Worm (Caenorhabditis elegans) whole organism, L4 larva: ENCODE measurements around the gene timm-17B.2.
A peak's percentile ranks its signal among the peaks of the same experiment; 100 is the strongest.

Source experiments
- D1046.2 ChIP-seq: fragments of 200-800 bp; sonication (Bioruptor generic); IDR thresholded peaks from 2 replicates; pipeline ENCODE4 v1.3.6; 2022; ENCODE audit warnings: missing genetic modification characterization, missing compliant biosample characterization
- F37D6.2 ChIP-seq: sonication (generic microtip); optimal IDR thresholded peaks from 2 replicates; lab custom pipeline; 2016; ENCODE audit warnings: mild to moderate bottlenecking, missing genetic modification characterization, missing compliant biosample characterization
- F44E2.7 ChIP-seq: fragments of 200-800 bp; sonication (Bioruptor generic); IDR thresholded peaks from 2 replicates; pipeline ENCODE4 v2.1.2; 2022; ENCODE audit warnings: missing genetic modification characterization, missing compliant biosample characterization
- R02D3.7 ChIP-seq: fragments of 150-350 bp; sonication (generic microtip); optimal IDR thresholded peaks from 3 replicates; lab custom pipeline; 2014; ENCODE audit warnings: missing biosample characterization, missing genetic modification characterization
- T20F7.1 ChIP-seq: fragments of 200-800 bp; sonication (Bioruptor generic); optimal IDR thresholded peaks from 2 replicates; lab custom pipeline; 2018; ENCODE audit warnings: mild to moderate bottlenecking, missing genetic modification characterization, missing compliant biosample characterization
- T26A8.4 ChIP-seq: fragments of 200-800 bp; sonication (Bioruptor generic); IDR thresholded peaks from 2 replicates; pipeline ENCODE4 v1.3.6; 2022; ENCODE audit warnings: missing genetic modification characterization, missing compliant biosample characterization
- ZK337.2 ChIP-seq: fragments of 200-800 bp; sonication (Bioruptor generic); IDR thresholded peaks from 2 replicates; pipeline ENCODE4 v1.3.6; 2022; ENCODE audit warnings: missing genetic modification reagents, missing genetic modification characterization, missing compliant biosample characterization
- aha-1 ChIP-seq: fragments of 150-350 bp; peaks from one replicate; lab custom pipeline; 2014; ENCODE audit warnings: missing biosample characterization, missing genetic modification characterization
- aly-2 ChIP-seq: sonication (generic microtip); optimal IDR thresholded peaks from 2 replicates; lab custom pipeline; 2018; ENCODE audit warnings: missing biosample characterization, missing genetic modification characterization
- arid-1 ChIP-seq: fragments of 200-800 bp; sonication (Bioruptor generic); conservative IDR thresholded peaks from 2 replicates; pipeline ENCODE4 v1.3.6; 2022; ENCODE audit warnings: missing genetic modification reagents, missing genetic modification characterization, missing compliant biosample characterization
- cey-2 ChIP-seq: sonication (generic microtip); optimal IDR thresholded peaks from 3 replicates; lab custom pipeline; 2017; ENCODE audit warnings: missing genetic modification characterization, mild to moderate bottlenecking, missing compliant biosample characterization, antibody characterized with exemption, borderline replicate concordance; ENCODE audit not compliant: insufficient read depth
- daf-12 ChIP-seq: fragments of 150-350 bp; optimal IDR thresholded peaks from 2 replicates; lab custom pipeline; 2014; ENCODE audit warnings: missing biosample characterization, missing genetic modification reagents, missing genetic modification characterization
- daf-16 ChIP-seq, 3 experiments: sonication (generic microtip); optimal IDR thresholded peaks; 2 replicates each; lab custom pipeline; 2016 to 2017; ENCODE audit warnings: missing genetic modification characterization in 3 of 3, missing genetic modification reagents in 3 of 3, mild to moderate bottlenecking in 2 of 3, missing compliant biosample characterization in 2 of 3, missing biosample characterization in 1 of 3, moderate library complexity in 1 of 3
- daf-19 ChIP-seq: fragments of 200-800 bp; sonication (Bioruptor generic); conservative IDR thresholded peaks from 2 replicates; pipeline ENCODE4 v1.3.6; 2022; ENCODE audit warnings: missing genetic modification characterization, missing compliant biosample characterization
- dmd-6 ChIP-seq: fragments of 200-800 bp; sonication (Bioruptor generic); IDR thresholded peaks from 2 replicates; pipeline ENCODE4 v1.3.6; 2022; ENCODE audit warnings: missing genetic modification reagents, missing genetic modification characterization, missing compliant biosample characterization
- dmd-9 ChIP-seq: fragments of 200-800 bp; sonication (Bioruptor generic); IDR thresholded peaks from 2 replicates; pipeline ENCODE4 v1.3.6; 2022; ENCODE audit warnings: missing genetic modification reagents, missing genetic modification characterization, missing compliant biosample characterization
- dve-1 ChIP-seq: sonication (generic microtip); optimal IDR thresholded peaks from 2 replicates; lab custom pipeline; 2017; ENCODE audit warnings: antibody characterized with exemption, mild to moderate bottlenecking, missing genetic modification characterization, missing compliant biosample characterization; ENCODE audit not compliant: insufficient read depth
- hlh-11 ChIP-seq: fragments of 200-800 bp; sonication (Bioruptor generic); optimal IDR thresholded peaks from 2 replicates; lab custom pipeline; 2018; ENCODE audit warnings: mild to moderate bottlenecking, missing genetic modification characterization, missing compliant biosample characterization
- hlh-30 ChIP-seq: sonication (generic microtip); optimal IDR thresholded peaks from 2 replicates; lab custom pipeline; 2017; ENCODE audit warnings: antibody characterized with exemption, mild to moderate bottlenecking, missing genetic modification characterization, missing compliant biosample characterization; ENCODE audit not compliant: insufficient read depth
- jun-1 ChIP-seq: fragments of 150-350 bp; optimal IDR thresholded peaks from 2 replicates; lab custom pipeline; 2014; ENCODE audit warnings: missing biosample characterization, missing genetic modification reagents, missing genetic modification characterization
- lin-13 ChIP-seq: fragments of 150-350 bp; optimal IDR thresholded peaks from 2 replicates; lab custom pipeline; 2014; ENCODE audit warnings: missing biosample characterization, missing genetic modification reagents, missing genetic modification characterization
- lsy-2 ChIP-seq, 2 experiments: fragments of 150-350 bp in 1 of 2; sonication (generic microtip) in 1 of 2; optimal IDR thresholded peaks; 2 replicates each; lab custom pipeline; 2014 to 2017; ENCODE audit warnings: missing biosample characterization in 2 of 2, missing genetic modification characterization in 2 of 2
- mdl-1 ChIP-seq, 2 experiments: fragments of 150-350 bp in 1 of 2; sonication (generic microtip) in 1 of 2; optimal IDR thresholded peaks; 2 replicates each; lab custom pipeline; 2014 to 2017; ENCODE audit warnings: missing biosample characterization in 2 of 2, missing genetic modification characterization in 2 of 2
- mxl-3 ChIP-seq: fragments of 200-800 bp; sonication (Bioruptor generic); optimal IDR thresholded peaks from 2 replicates; lab custom pipeline; 2018; ENCODE audit warnings: mild to moderate bottlenecking, missing genetic modification characterization, missing compliant biosample characterization
- nhr-28 ChIP-seq: fragments of 150-350 bp; optimal IDR thresholded peaks from 2 replicates; lab custom pipeline; 2014; ENCODE audit warnings: missing biosample characterization, missing genetic modification characterization
- nhr-41 ChIP-seq: fragments of 200-800 bp; sonication (Bioruptor generic); IDR thresholded peaks from 2 replicates; pipeline ENCODE4 v1.3.6; 2022; ENCODE audit warnings: missing genetic modification reagents, missing genetic modification characterization, missing compliant biosample characterization
- nhr-76 ChIP-seq: fragments of 150-350 bp; optimal IDR thresholded peaks from 2 replicates; lab custom pipeline; 2014; ENCODE audit warnings: missing biosample characterization, missing genetic modification characterization
- nhr-77 ChIP-seq: fragments of 150-350 bp; optimal IDR thresholded peaks from 2 replicates; lab custom pipeline; 2014; ENCODE audit warnings: missing biosample characterization, missing genetic modification characterization
- pqm-1 ChIP-seq: sonication (generic microtip); optimal IDR thresholded peaks from 2 replicates; lab custom pipeline; 2017; ENCODE audit warnings: missing biosample characterization, missing genetic modification characterization
- saeg-2 ChIP-seq: fragments of 200-800 bp; sonication (Bioruptor generic); IDR thresholded peaks from 2 replicates; pipeline ENCODE4 v1.3.6; 2022; ENCODE audit warnings: missing genetic modification reagents, missing genetic modification characterization, missing compliant biosample characterization
- sdz-12 ChIP-seq: fragments of 200-800 bp; sonication (Bioruptor generic); optimal IDR thresholded peaks from 2 replicates; lab custom pipeline; 2018; ENCODE audit warnings: mild to moderate bottlenecking, missing genetic modification characterization, missing compliant biosample characterization
- set-16 ChIP-seq: fragments of 200-800 bp; sonication (Bioruptor generic); IDR thresholded peaks from 2 replicates; pipeline ENCODE4 v1.3.6; 2022; ENCODE audit warnings: missing genetic modification reagents, missing genetic modification characterization, missing compliant biosample characterization
- snpc-1.2 ChIP-seq: fragments of 200-800 bp; sonication (Bioruptor generic); IDR thresholded peaks from 2 replicates; pipeline ENCODE4 v1.3.6; 2022; ENCODE audit warnings: missing genetic modification reagents, missing genetic modification characterization, missing compliant biosample characterization
- zfp-2 ChIP-seq: sonication (generic microtip); optimal IDR thresholded peaks from 2 replicates; lab custom pipeline; 2016; ENCODE audit warnings: mild to moderate bottlenecking, missing genetic modification characterization, missing compliant biosample characterization
- zip-11 ChIP-seq: fragments of 200-800 bp; sonication (Bioruptor generic); IDR thresholded peaks from 2 replicates; pipeline ENCODE4 v1.3.6; 2022; ENCODE audit warnings: missing genetic modification characterization, missing compliant biosample characterization
- ztf-7 ChIP-seq: fragments of 150-350 bp; optimal IDR thresholded peaks from 2 replicates; lab custom pipeline; 2014; ENCODE audit warnings: missing biosample characterization, missing genetic modification characterization

The timm-17B.2 gene

DNA sequence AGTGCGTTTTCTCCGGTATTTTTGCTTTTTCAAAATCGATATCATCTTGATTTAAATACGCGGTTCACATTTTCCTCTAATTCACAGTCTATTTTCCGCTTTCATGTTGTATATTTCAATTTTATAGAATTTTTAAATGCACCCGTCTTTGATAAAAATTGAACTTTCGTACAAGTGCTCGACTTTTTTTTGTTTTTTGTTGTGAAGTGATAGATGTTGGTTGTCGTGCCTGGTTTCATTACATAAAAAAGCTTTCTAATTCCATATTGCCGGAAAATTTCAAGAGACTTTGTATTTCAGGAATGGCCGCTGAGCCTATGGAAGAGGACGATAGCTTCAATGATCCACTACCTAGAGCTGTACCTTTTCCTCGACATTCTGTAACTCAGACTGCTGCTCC, 33.3 kb upstream of the timm-17B.2 start, which contains the start of gene D2096.12:
TSS of gene D2096.12 (plus strand) at position 301 of the 400 bp plus-strand sequence.
- no peak for TF ChIP-seq nhr-77 (tag; lab: Kevin White, UChicago)
- no peak for TF ChIP-seq F44E2.7 (GFP tag; lab: Robert Waterston, UW)
- no peak for TF ChIP-seq set-16
- TF ChIP-seq nhr-76 (tag; lab: Kevin White, UChicago) = no peak
- TF ChIP-seq dmd-9 (GFP tag; lab: Robert Waterston, UW) = no peak

DNA sequence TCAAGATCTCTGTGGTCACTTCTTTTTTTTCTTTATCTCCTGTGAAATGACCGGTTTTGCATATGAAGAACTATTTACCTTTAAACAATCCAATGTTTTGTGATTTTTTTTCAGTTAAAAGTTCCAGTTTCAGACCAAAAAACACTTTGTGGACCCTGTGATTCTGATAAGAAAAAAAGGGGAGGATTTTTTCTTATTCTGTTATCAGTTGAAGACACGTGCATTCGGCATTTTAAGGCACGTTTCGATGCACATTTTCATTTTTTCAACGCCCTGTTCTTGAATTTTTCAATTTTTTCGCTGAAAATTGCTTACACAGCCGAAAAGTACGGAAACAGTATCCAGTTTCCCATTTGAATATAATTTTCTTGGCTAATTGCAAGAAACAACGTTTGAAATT, 30.2 kb upstream of the timm-17B.2 start, which contains the start of gene aagr-1:
TSS of gene aagr-1 (plus strand) at position 227 of the 400 bp plus-strand sequence.
- no peak for TF ChIP-seq zip-11
- TF ChIP-seq pqm-1 (tag; lab: Kevin White, UChicago) = peak; percentile 34
- peak; percentile 47 for TF ChIP-seq nhr-28 (tag; lab: Kevin White, UChicago)
- TF ChIP-seq dmd-6 (GFP tag; lab: Robert Waterston, UW) = peak; percentile 79
- TF ChIP-seq dve-1 = peak; percentile 42
- peak; percentile 39 for TF ChIP-seq hlh-11 (tag; lab: Kevin White, UChicago)
- TF ChIP-seq T26A8.4 (GFP tag; lab: Robert Waterston, UW) = no peak
- TF ChIP-seq sdz-12 = no peak
- no peak for TF ChIP-seq daf-16 (GFP tag; optimal IDR thresholded peaks at IDR 0.05; lab: Kevin White, UChicago)
- TF ChIP-seq daf-16 (tag; optimal IDR thresholded peaks at IDR 0.05; lab: Kevin White, UChicago) = peak; percentile 46
- no peak for TF ChIP-seq saeg-2 (GFP tag; lab: Robert Waterston, UW)
- peak; percentile 41 for TF ChIP-seq hlh-30 (tag; lab: Kevin White, UChicago)
- TF ChIP-seq arid-1 (GFP tag; lab: Robert Waterston, UW) = no peak
- TF ChIP-seq mdl-1 (tag; optimal IDR thresholded peaks at IDR 0.05; lab: Kevin White, UChicago) = peak in 1 of 2 experiments; percentile 53
- peak; percentile 13 for TF ChIP-seq mxl-3
- TF ChIP-seq, all 104 proteins: peak for 9

DNA sequence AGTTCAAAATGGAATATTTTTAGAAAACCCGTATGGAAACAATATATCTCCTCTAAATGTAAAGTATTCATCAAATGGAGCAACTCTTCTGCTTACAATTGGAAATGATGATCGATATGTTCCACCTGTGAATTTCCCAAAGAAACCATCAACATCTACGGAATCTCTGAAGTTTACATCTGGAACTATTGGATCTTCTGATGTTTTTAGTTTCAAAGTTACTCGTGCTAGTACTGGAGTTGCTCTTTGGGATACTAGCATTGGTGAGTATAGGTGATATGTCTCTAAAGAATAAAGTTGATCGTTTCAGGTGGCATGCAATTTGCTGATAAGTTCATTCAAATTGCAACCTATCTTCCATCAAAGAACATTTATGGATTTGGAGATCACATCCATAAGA, 28.6 kb upstream of the timm-17B.2 start:
- TF ChIP-seq dmd-6 (GFP tag; lab: Robert Waterston, UW) (no peak), aha-1 (peak; percentile 93)

DNA sequence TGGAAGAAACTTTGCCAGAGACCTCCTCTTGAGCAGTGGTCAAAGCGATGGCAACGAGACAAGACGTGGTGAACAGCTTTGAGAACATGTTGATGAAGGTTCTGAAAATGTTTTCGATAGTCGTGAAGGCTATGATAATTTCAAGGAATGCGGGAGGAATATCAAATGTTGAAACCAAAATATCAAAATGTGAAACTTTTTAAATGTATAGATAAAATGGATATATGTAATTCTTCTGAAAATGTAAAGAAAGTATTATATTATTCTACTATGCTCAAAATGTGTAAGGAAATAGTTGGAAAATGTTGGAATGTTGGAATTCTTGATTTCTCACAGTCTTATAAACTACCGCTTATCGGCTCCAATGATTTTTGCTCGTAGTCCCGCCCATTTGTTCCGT, 27.3 kb upstream of the timm-17B.2 start, which contains the start of gene D2096.6:
TSS of gene D2096.6 (minus strand) at position 101 of the 400 bp plus-strand sequence.
- TF ChIP-seq snpc-1.2 (GFP tag; lab: Robert Waterston, UW) (no peak), cey-2 (tag; lab: Kevin White, UChicago) (no peak), ZK337.2 (no peak), jun-1 (no peak), ztf-7 (tag; lab: Kevin White, UChicago) (no peak), D1046.2 (no peak), zfp-2 (tag; lab: Kevin White, UChicago) (no peak), nhr-41 (GFP tag; lab: Robert Waterston, UW) (no peak), daf-12 (no peak), T20F7.1 (no peak), aly-2 (tag; lab: Kevin White, UChicago) (no peak), daf-19 (GFP tag; lab: Robert Waterston, UW) (no peak), R02D3.7 (no peak), lsy-2 (tag; optimal IDR thresholded peaks at IDR 0.05; lab: Kevin White, UChicago) (no peak), lin-13 (no peak), F37D6.2 (tag; lab: Kevin White, UChicago) (no peak)
